Worm (Caenorhabditis elegans): ENCODE results near the gene F41H8.1.
A peak's percentile ranks its signal among the peaks of the same experiment; 100 is the strongest.

F41H8.1 gene

ce11 chrV:858841-859456, 25.5 kb downstream of the F41H8.1 start (continued):
- TF ChIP-seq ztf-18 (tag; optimal IDR thresholded peaks at IDR 0.05): peak; percentile 11
- no peak for TF ChIP-seq zfh-2 (GFP tag; conservative IDR thresholded peaks at IDR 0.05)
- TF ChIP-seq rec-8 (tag; optimal IDR thresholded peaks at IDR 0.05): no peak
- TF ChIP-seq F10E7.11 (tag; optimal IDR thresholded peaks at IDR 0.05): no peak
- peak; percentile 7 for TF ChIP-seq lsl-1 (GFP tag; optimal IDR thresholded peaks at IDR 0.05)
- TF ChIP-seq dpff-1 (tag; optimal IDR thresholded peaks at IDR 0.05): no peak
- no peak for TF ChIP-seq gei-17 (GFP tag; optimal IDR thresholded peaks at IDR 0.05)
- TF ChIP-seq tbx-9 (tag; optimal IDR thresholded peaks at IDR 0.05; ENCODE audit: borderline replicate concordance): no peak
- TF ChIP-seq snpc-1.1 (tag; optimal IDR thresholded peaks at IDR 0.05; ENCODE audit: insufficient read depth): peak; percentile 90
- TF ChIP-seq Y79H2A.3 (GFP tag; conservative IDR thresholded peaks at IDR 0.05): no peak
- no peak for TF ChIP-seq aptf-3 (GFP tag; IDR thresholded peaks at IDR 0.05)
- peak; percentile 32 for TF ChIP-seq mxl-1 (tag; optimal IDR thresholded peaks at IDR 0.05)
- TF ChIP-seq mcd-1 (GFP tag; IDR thresholded peaks at IDR 0.05): peak; percentile 69
- TF ChIP-seq F37B4.10 (GFP tag; IDR thresholded peaks at IDR 0.05): no peak
- 0 out of 2 replicates have a peak, but pooled peaks have one; percentile 43 for TF ChIP-seq egl-18 (GFP tag; IDR thresholded peaks at IDR 0.05)
- TF ChIP-seq D2030.7 (GFP tag; IDR thresholded peaks at IDR 0.05): peak; percentile 56; the same call in 1 of the 2 replicates
- TF ChIP-seq tbp1 (GFP tag; optimal IDR thresholded peaks at IDR 0.05): peak; percentile 79
- TF ChIP-seq Y53G8AR.9 (GFP tag; conservative IDR thresholded peaks at IDR 0.05): 0 out of 2 replicates have a peak, but pooled peaks have one; percentile 51
- TF ChIP-seq F22D6.2 (tag; optimal IDR thresholded peaks at IDR 0.05): no peak
- TF ChIP-seq F57A8.1 (GFP tag; optimal IDR thresholded peaks at IDR 0.05): no peak
- TF ChIP-seq let-607 (tag; optimal IDR thresholded peaks at IDR 0.05): no peak
- TF ChIP-seq C06A6.2 (GFP tag; conservative IDR thresholded peaks at IDR 0.05): no peak
- no peak for TF ChIP-seq F52B5.7 (tag; optimal IDR thresholded peaks at IDR 0.05)
- no peak for TF ChIP-seq sptf-2 (GFP tag; optimal IDR thresholded peaks at IDR 0.05)
- no peak for TF ChIP-seq ceh-27 (GFP tag; optimal IDR thresholded peaks at IDR 0.05)
- peak; percentile 98 for TF ChIP-seq hmg-1.2 (GFP tag; IDR thresholded peaks at IDR 0.05)
- TF ChIP-seq Y53F4B.3 (GFP tag; IDR thresholded peaks at IDR 0.05): no peak
- TF ChIP-seq athp-1 (tag; optimal IDR thresholded peaks at IDR 0.05): no peak
- peak; percentile 88 for TF ChIP-seq snpc-4 (GFP tag; optimal IDR thresholded peaks at IDR 0.05)
- TF ChIP-seq snpc-4 (tag; optimal IDR thresholded peaks at IDR 0.05): peak; percentile 89 to 99 (median 93)
- peak; percentile 55 for TF ChIP-seq B0261.1 (tag; optimal IDR thresholded peaks at IDR 0.05)
- TF ChIP-seq ceh-79 (tag; optimal IDR thresholded peaks at IDR 0.05): no peak
- no peak for TF ChIP-seq B0019.2 (GFP tag; conservative IDR thresholded peaks at IDR 0.05)
- no peak for TF ChIP-seq dpl-1 (GFP tag; optimal IDR thresholded peaks at IDR 0.05)
- TF ChIP-seq T26A5.8 (tag; optimal IDR thresholded peaks at IDR 0.05): no peak
- peak; percentile 85 for TF ChIP-seq him-1 (tag; optimal IDR thresholded peaks at IDR 0.05)
- 0 out of 2 replicates have a peak, but pooled peaks have one; percentile 36 for TF ChIP-seq egl-44 (GFP tag; IDR thresholded peaks at IDR 0.05)
- no peak for TF ChIP-seq lin-54 (GFP tag; optimal IDR thresholded peaks at IDR 0.05)
- no peak for TF ChIP-seq mes-4 (tag; optimal IDR thresholded peaks at IDR 0.05)
- TF ChIP-seq sea-2 (GFP tag; IDR thresholded peaks at IDR 0.05): peak; percentile 64; the same call in 1 of the 2 replicates
- TF ChIP-seq pha-4 (tag; optimal IDR thresholded peaks at IDR 0.05): no peak
- no peak for TF ChIP-seq bed-1 (GFP tag; IDR thresholded peaks at IDR 0.05)
- no peak for TF ChIP-seq ztf-22 (GFP tag; optimal IDR thresholded peaks at IDR 0.05)
- no peak for TF ChIP-seq bed-2 (GFP tag; IDR thresholded peaks at IDR 0.05)
- TF ChIP-seq lag-1 (GFP tag; IDR thresholded peaks at IDR 0.05): no peak
- no peak for TF ChIP-seq ceh-91 (GFP tag; IDR thresholded peaks at IDR 0.05)
- peak; percentile 83 for TF ChIP-seq lin-26 (GFP tag; IDR thresholded peaks at IDR 0.05)
- no peak for TF ChIP-seq lir-1 (GFP tag; conservative IDR thresholded peaks at IDR 0.05)
